Worm (Caenorhabditis elegans) whole organism, L4 larva: Measurements from ENCODE around the gene str-155.

ENCODE experiments used
- F49E8.2 ChIP-seq: sonication (generic microtip); optimal IDR thresholded peaks from 2 replicates; lab custom pipeline; 2016; ENCODE audit warnings: missing compliant biosample characterization, mild to moderate bottlenecking, missing genetic modification characterization, borderline replicate concordance
- ZK546.5 ChIP-seq, 2 experiments: sonication (generic microtip); optimal IDR thresholded peaks; 2 replicates each; lab custom pipeline; 2017; ENCODE audit warnings: missing biosample characterization in 2 of 2, missing genetic modification characterization in 2 of 2
- ama-1 ChIP-seq: fragments of 150-350 bp; optimal IDR thresholded peaks from 2 replicates; lab custom pipeline; 2014; ENCODE audit warnings: inconsistent platforms, mixed read lengths
- ceh-62 ChIP-seq: sonication (generic microtip); optimal IDR thresholded peaks from 2 replicates; lab custom pipeline; 2017; ENCODE audit warnings: missing biosample characterization, missing genetic modification characterization
- ceh-82 ChIP-seq: sonication (generic microtip); optimal IDR thresholded peaks from 2 replicates; lab custom pipeline; 2017; ENCODE audit warnings: missing biosample characterization, missing genetic modification characterization
- egl-27 ChIP-seq: sonication (generic microtip); optimal IDR thresholded peaks from 3 replicates; lab custom pipeline; 2017; ENCODE audit warnings: missing biosample characterization, missing genetic modification reagents, missing genetic modification characterization
- fos-1 ChIP-seq: fragments of 150-350 bp; optimal IDR thresholded peaks from 2 replicates; lab custom pipeline; 2014; ENCODE audit warnings: missing biosample characterization, missing genetic modification characterization
- mes-2 ChIP-seq: sonication (generic microtip); optimal IDR thresholded peaks from 2 replicates; lab custom pipeline; 2016; ENCODE audit warnings: missing genotype, mild to moderate bottlenecking, missing genetic modification characterization, missing compliant biosample characterization; ENCODE audit not compliant: poor library complexity, severe bottlenecking
- nhr-76 ChIP-seq: fragments of 150-350 bp; optimal IDR thresholded peaks from 2 replicates; lab custom pipeline; 2014; ENCODE audit warnings: missing biosample characterization, missing genetic modification characterization
- php-3 ChIP-seq: fragments of 200-800 bp; sonication (Bioruptor generic); IDR thresholded peaks from 2 replicates; pipeline ENCODE4 v1.3.6; 2022; ENCODE audit warnings: missing genetic modification reagents, missing genetic modification characterization, missing compliant biosample characterization
- pqm-1 ChIP-seq: sonication (generic microtip); optimal IDR thresholded peaks from 2 replicates; lab custom pipeline; 2017; ENCODE audit warnings: missing biosample characterization, missing genetic modification characterization

DNA sequence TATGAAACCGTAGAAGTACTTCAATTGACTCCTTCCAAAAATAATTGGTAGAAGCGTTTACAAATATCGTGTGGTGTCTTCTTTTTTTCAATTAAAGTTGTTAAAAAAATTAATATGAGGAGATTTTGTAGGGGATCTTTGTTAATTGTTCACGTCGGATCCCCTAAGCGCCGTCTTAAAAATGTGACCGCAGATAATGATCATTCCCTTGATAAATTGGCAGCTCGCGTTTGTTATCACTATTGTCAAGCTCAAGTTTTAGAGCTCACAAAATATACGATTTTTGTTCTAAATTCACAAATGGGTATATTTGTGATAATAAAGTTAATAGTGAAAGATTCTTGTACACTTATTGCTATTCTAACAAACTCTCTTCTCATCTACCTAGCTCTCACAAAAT, 6.8 kb upstream of the str-155 start, which contains the start of gene str-159:
- no peak for TF ChIP-seq egl-27 (tag; lab: Kevin White, UChicago)
- no peak for TF ChIP-seq ceh-82 (tag; lab: Kevin White, UChicago)
- TF ChIP-seq ceh-62 (tag; lab: Kevin White, UChicago), result no peak
- no peak for TF ChIP-seq ZK546.5 (tag; optimal IDR thresholded peaks at IDR 0.05; lab: Kevin White, UChicago)
- no peak for TF ChIP-seq mes-2 (tag; lab: Kevin White, UChicago)
- TF ChIP-seq ama-1 (lab: Kevin White, UChicago), result no peak
- no peak for TF ChIP-seq pqm-1 (tag; lab: Kevin White, UChicago)
- no peak for TF ChIP-seq php-3 (GFP tag; lab: Robert Waterston, UW)
- TF ChIP-seq nhr-76, result no peak
- no peak for TF ChIP-seq F49E8.2 (tag; lab: Kevin White, UChicago)
- TF ChIP-seq fos-1, result no peak
